Worm (Caenorhabditis elegans) whole organism, early embryonic: ENCODE results near the gene Y54G2A.73.

ENCODE experiments used
- B0310.2 ChIP-seq: sonication (generic microtip); optimal IDR thresholded peaks from 2 replicates; lab custom pipeline; 2016; ENCODE audit warnings: mild to moderate bottlenecking, missing genetic modification characterization, missing compliant biosample characterization
- F13C5.2 ChIP-seq: sonication (generic microtip); optimal IDR thresholded peaks from 2 replicates; lab custom pipeline; 2017; ENCODE audit warnings: mild to moderate bottlenecking, missing genetic modification characterization, inconsistent platforms, missing compliant biosample characterization
- ama-1 ChIP-seq: fragments of 150-350 bp; optimal IDR thresholded peaks from 2 replicates; lab custom pipeline; 2014
- ets-7 ChIP-seq: sonication (generic microtip); optimal IDR thresholded peaks from 2 replicates; lab custom pipeline; 2016; ENCODE audit warnings: missing genotype, missing genetic modification characterization, missing compliant biosample characterization
- flt-1 ChIP-seq: fragments of 200-800 bp; sonication (Bioruptor generic); IDR thresholded peaks from 2 replicates; pipeline ENCODE4 v1.3.6; 2022; ENCODE audit warnings: missing genetic modification characterization, missing compliant biosample characterization
- hmg-4 ChIP-seq: fragments of 200-800 bp; sonication (Bioruptor generic); optimal IDR thresholded peaks from 2 replicates; lab custom pipeline; 2018; ENCODE audit warnings: mild to moderate bottlenecking, missing genetic modification characterization, missing compliant biosample characterization
- hnd-1 ChIP-seq: sonication (generic microtip); optimal IDR thresholded peaks from 2 replicates; lab custom pipeline; 2016; ENCODE audit warnings: missing genetic modification characterization, missing compliant biosample characterization
- scrt-1 ChIP-seq: fragments of 200-800 bp; sonication (Bioruptor generic); IDR thresholded peaks from 2 replicates; pipeline ENCODE4 v1.3.6; 2022; ENCODE audit warnings: missing genetic modification characterization, missing compliant biosample characterization
- tbx-11 ChIP-seq: fragments of 200-800 bp; sonication (Bioruptor generic); IDR thresholded peaks from 2 replicates; pipeline ENCODE4 v1.3.6; 2022; ENCODE audit warnings: missing genetic modification characterization, missing compliant biosample characterization

DNA sequence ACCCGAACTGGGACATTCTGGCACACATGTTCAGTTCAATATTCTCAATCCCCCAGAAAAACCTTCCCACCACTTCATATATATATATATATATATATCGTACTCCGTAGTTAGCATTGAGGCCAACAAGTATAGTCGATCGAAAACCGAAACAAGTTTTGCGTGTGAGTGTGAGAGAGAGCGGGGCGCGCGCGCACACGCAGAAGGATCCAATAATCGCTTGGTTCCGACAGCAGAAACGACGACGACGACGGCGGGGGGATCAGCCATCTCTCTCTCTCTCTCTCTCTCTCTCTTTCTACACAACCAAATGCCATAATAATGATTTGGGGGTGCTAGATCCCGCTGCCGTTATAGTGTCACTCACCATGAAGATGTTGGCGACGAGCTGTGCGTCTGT is 13.8 kb downstream of the Y54G2A.73 start:
- no peak for TF ChIP-seq ama-1 (lab: Kevin White, UChicago)
- no peak for TF ChIP-seq B0310.2
- no peak for TF ChIP-seq hmg-4 (GFP tag; lab: Kevin White, UChicago)
- TF ChIP-seq hnd-1 = no peak
- TF ChIP-seq flt-1 (GFP tag; lab: Robert Waterston, UW) = no peak
- no peak for TF ChIP-seq ets-7 (tag; lab: Kevin White, UChicago)
- TF ChIP-seq scrt-1 (GFP tag; lab: Robert Waterston, UW) = no peak
- no peak for TF ChIP-seq F13C5.2
- TF ChIP-seq tbx-11 = no peak
